Fruit fly (Drosophila melanogaster): ENCODE measurements around the gene CG11134.
A peak's percentile ranks its signal among the peaks of the same experiment; 100 is the strongest.

The CG11134 gene

DNA sequence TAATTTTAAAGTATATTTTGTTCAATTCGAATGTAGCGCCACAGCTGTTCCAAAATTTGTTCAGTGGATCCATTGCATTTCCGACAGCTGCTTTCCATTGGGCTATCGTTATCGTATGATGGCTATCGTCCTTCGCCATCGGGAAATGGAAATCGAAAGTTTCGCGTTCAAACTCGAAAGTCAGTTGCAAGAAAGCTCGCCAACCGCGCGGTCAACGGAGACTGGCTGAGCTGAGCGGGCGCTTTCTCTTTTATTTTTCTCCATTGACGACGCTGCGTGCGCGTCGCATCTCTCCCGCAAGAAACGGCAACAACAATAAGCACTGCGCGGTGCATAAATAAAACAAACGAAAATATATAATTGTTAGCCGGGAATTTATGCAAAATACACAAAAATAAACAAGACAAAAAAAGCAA, 45.8 kb downstream of the CG11134 start, which contains the start of gene inaE (continued):
- no peak for TF ChIP-seq CG17829 (tag; optimal IDR thresholded peaks at IDR 0.05)
- peak; percentile 57 for TF ChIP-seq sens (GFP tag)
- no peak for TF ChIP-seq CG14050 (GFP tag; IDR thresholded peaks at IDR 0.05)
- no peak for TF ChIP-seq CG2875 (GFP tag; optimal IDR thresholded peaks at IDR 0.05)
- TF ChIP-seq grn (GFP tag; optimal IDR thresholded peaks at IDR 0.05), result peak; percentile 14
- TF ChIP-seq CG7372 (GFP tag; IDR thresholded peaks at IDR 0.05), result no peak
- TF ChIP-seq pum (GFP tag; optimal IDR thresholded peaks at IDR 0.05), result no peak
- TF ChIP-seq lab (GFP tag; optimal IDR thresholded peaks at IDR 0.05), result peak; percentile 39
- TF ChIP-seq CG10543 (GFP tag; optimal IDR thresholded peaks at IDR 0.05), result peak; percentile 8
- no peak for TF ChIP-seq Atf-2 (GFP tag; optimal IDR thresholded peaks at IDR 0.05)
- TF ChIP-seq phol (tag; optimal IDR thresholded peaks at IDR 0.05), result peak; percentile 26
- TF ChIP-seq CG14710 (tag; optimal IDR thresholded peaks at IDR 0.05), result peak; percentile 88
- TF ChIP-seq cwo (GFP tag; optimal IDR thresholded peaks at IDR 0.05), result no peak
- no peak for TF ChIP-seq CG3407 (GFP tag; optimal IDR thresholded peaks at IDR 0.05)
- no peak for TF ChIP-seq unpg (GFP tag; optimal IDR thresholded peaks at IDR 0.05)
- TF ChIP-seq Side (GFP tag; optimal IDR thresholded peaks at IDR 0.05), result no peak
- no peak for TF ChIP-seq sima (GFP tag; optimal IDR thresholded peaks at IDR 0.05)
- peak; percentile 0 for TF ChIP-seq Sin3A (optimal IDR thresholded peaks at IDR 0.05)
- TF ChIP-seq disco-r (GFP tag; optimal IDR thresholded peaks at IDR 0.05), result no peak
- no peak for TF ChIP-seq NFAT (GFP tag; IDR thresholded peaks at IDR 0.05)
- no peak for TF ChIP-seq HHEX (GFP tag; optimal IDR thresholded peaks at IDR 0.05)
- TF ChIP-seq CG7786 (GFP tag; optimal IDR thresholded peaks at IDR 0.05), result no peak
- peak; percentile 38 for TF ChIP-seq gro (GFP tag; optimal IDR thresholded peaks at IDR 0.05)
- TF ChIP-seq Hand (GFP tag; optimal IDR thresholded peaks at IDR 0.05), result peak; percentile 38
- TF ChIP-seq Dip3 (GFP tag; optimal IDR thresholded peaks at IDR 0.05), result no peak
- TF ChIP-seq tna (GFP tag; IDR thresholded peaks at IDR 0.05; ENCODE audit: partially characterized antibody), result peak; percentile 66
- no peak for TF ChIP-seq CG7271 (tag; optimal IDR thresholded peaks at IDR 0.05)
- TF ChIP-seq PHDP (tag; optimal IDR thresholded peaks at IDR 0.05), result peak; percentile 18
- TF ChIP-seq CoRest (tag; optimal IDR thresholded peaks at IDR 0.05), result peak; percentile 27
- peak; percentile 96 for TF ChIP-seq ssp (GFP tag; IDR thresholded peaks at IDR 0.05)
- TF ChIP-seq CG17385 (GFP tag; optimal IDR thresholded peaks at IDR 0.05), result no peak
- TF ChIP-seq CG1024 (GFP tag; IDR thresholded peaks at IDR 0.05), result peak; percentile 45; the same call in 1 of the 2 replicates
- peak; percentile 22 for TF ChIP-seq CG7839 (tag; optimal IDR thresholded peaks at IDR 0.05)
- no peak for TF ChIP-seq CG17328 (GFP tag; IDR thresholded peaks at IDR 0.05)
- TF ChIP-seq CG4854 (GFP tag; optimal IDR thresholded peaks at IDR 0.05), result no peak
- TF ChIP-seq YL-1 (GFP tag; optimal IDR thresholded peaks at IDR 0.05), result peak; percentile 4
- TF ChIP-seq sens-2 (GFP tag; IDR thresholded peaks at IDR 0.05), result no peak; the same call in 1 of the 2 replicates
- TF ChIP-seq Ets97D (GFP tag; optimal IDR thresholded peaks at IDR 0.05), result peak; percentile 64
- TF ChIP-seq sob (GFP tag; IDR thresholded peaks at IDR 0.05), result 0 out of 2 replicates have a peak, but pooled peaks have one; percentile 7
- peak; percentile 13; the same call in 1 of the 2 replicates for TF ChIP-seq onecut (GFP tag; IDR thresholded peaks at IDR 0.05)
- TF ChIP-seq CG14860 (GFP tag; IDR thresholded peaks at IDR 0.05; ENCODE audit: partially characterized antibody), result 0 out of 3 replicates have a peak, but pooled peaks have one; percentile 35
- TF ChIP-seq Mrtf (GFP tag; IDR thresholded peaks at IDR 0.05), result no peak
- TF ChIP-seq Dfd (GFP tag; optimal IDR thresholded peaks at IDR 0.05), result no peak
- TF ChIP-seq CG17802 (tag; optimal IDR thresholded peaks at IDR 0.05), result peak; percentile 50
- no peak for TF ChIP-seq en (GFP tag; optimal IDR thresholded peaks at IDR 0.05)
- TF ChIP-seq HmgD (GFP tag; optimal IDR thresholded peaks at IDR 0.05), result no peak
- no peak for TF ChIP-seq pb (GFP tag; optimal IDR thresholded peaks at IDR 0.05)
- no peak for TF ChIP-seq sd (tag; optimal IDR thresholded peaks at IDR 0.05)
- TF ChIP-seq Eip74EF (GFP tag; optimal IDR thresholded peaks at IDR 0.05), result peak in 1 of 2 experiments; percentile 65
- no peak for TF ChIP-seq CG8478 (optimal IDR thresholded peaks at IDR 0.05)
- no peak for TF ChIP-seq usp (GFP tag; optimal IDR thresholded peaks at IDR 0.05)
- 0 out of 2 replicates have a peak, but pooled peaks have one; percentile 22 for TF ChIP-seq CG3847 (GFP tag; IDR thresholded peaks at IDR 0.05)

Measured in whole organism, embryonic.